Fruit fly (Drosophila melanogaster) whole organism, pupa: ENCODE results near the gene CG7692.

Experiments
- CG10348 ChIP-seq: fragments of 200-800 bp; sonication (Bioruptor generic); IDR thresholded peaks from 2 replicates; pipeline ENCODE4 v1.3.6; 2022; ENCODE audit warnings: missing biosample characterization, missing genetic modification characterization
- CG12605 ChIP-seq: fragments of 200-800 bp; sonication (Bioruptor generic); IDR thresholded peaks from 2 replicates; pipeline ENCODE4 v1.3.6; 2022; ENCODE audit warnings: missing biosample characterization, missing genetic modification characterization
- CG13204 ChIP-seq: fragments of 200-800 bp; sonication (Bioruptor generic); optimal IDR thresholded peaks from 2 replicates; lab custom pipeline; 2018; ENCODE audit warnings: missing biosample characterization, mild to moderate bottlenecking, missing genetic modification characterization, moderate library complexity
- CG15710 ChIP-seq: fragments of 200-800 bp; sonication (Bioruptor generic); optimal IDR thresholded peaks from 2 replicates; lab custom pipeline; 2018; ENCODE audit warnings: missing biosample characterization, mild to moderate bottlenecking, missing genetic modification characterization, moderate library complexity
- CG17806 ChIP-seq: fragments of 200-800 bp; sonication (Bioruptor generic); optimal IDR thresholded peaks from 2 replicates; lab custom pipeline; 2018; ENCODE audit warnings: missing biosample characterization, mild to moderate bottlenecking, missing genetic modification characterization, moderate library complexity
- CG32121 ChIP-seq: fragments of 200-800 bp; sonication (Bioruptor generic); IDR thresholded peaks from 2 replicates; pipeline ENCODE4 v1.3.6; 2022; ENCODE audit warnings: missing biosample characterization, missing genetic modification characterization
- CG34367 ChIP-seq: fragments of 200-800 bp; sonication (Bioruptor generic); optimal IDR thresholded peaks from 2 replicates; lab custom pipeline; 2018; ENCODE audit warnings: missing biosample characterization, mild to moderate bottlenecking, missing genetic modification characterization
- CG9948 ChIP-seq: fragments of 200-800 bp; sonication (Bioruptor generic); optimal IDR thresholded peaks from 2 replicates; lab custom pipeline; 2018; ENCODE audit warnings: missing biosample characterization, mild to moderate bottlenecking, missing genetic modification characterization, moderate library complexity
- EcR ChIP-seq: fragments of 200-800 bp; sonication (Bioruptor generic); optimal IDR thresholded peaks from 3 replicates; lab custom pipeline; 2019; ENCODE audit warnings: missing biosample characterization, missing genetic modification characterization, mild to moderate bottlenecking, moderate library complexity, missing genetic modification reagents
- Pif1B ChIP-seq: fragments of 200-800 bp; sonication (Bioruptor generic); optimal IDR thresholded peaks from 3 replicates; lab custom pipeline; 2016; ENCODE audit warnings: missing biosample characterization, missing genetic modification characterization
- Snoo ChIP-seq: fragments of 200-800 bp; sonication (Bioruptor generic); optimal IDR thresholded peaks from 3 replicates; lab custom pipeline; 2017; ENCODE audit warnings: missing biosample characterization, mild to moderate bottlenecking, missing genetic modification characterization, inconsistent platforms
- fd96Ca ChIP-seq: fragments of 200-800 bp; sonication (Bioruptor generic); IDR thresholded peaks from 3 replicates; pipeline ENCODE4 v1.3.6; 2022; ENCODE audit warnings: missing biosample characterization, missing genetic modification characterization
- gl ChIP-seq: fragments of 200-800 bp; sonication (Bioruptor generic); optimal IDR thresholded peaks from 2 replicates; lab custom pipeline; 2018; ENCODE audit warnings: missing biosample characterization, mild to moderate bottlenecking, missing genetic modification characterization
- rn ChIP-seq: fragments of 200-800 bp; sonication (Bioruptor generic); IDR thresholded peaks from 2 replicates; pipeline ENCODE4 v1.3.6; 2022; ENCODE audit warnings: missing biosample characterization, missing genetic modification characterization

DNA sequence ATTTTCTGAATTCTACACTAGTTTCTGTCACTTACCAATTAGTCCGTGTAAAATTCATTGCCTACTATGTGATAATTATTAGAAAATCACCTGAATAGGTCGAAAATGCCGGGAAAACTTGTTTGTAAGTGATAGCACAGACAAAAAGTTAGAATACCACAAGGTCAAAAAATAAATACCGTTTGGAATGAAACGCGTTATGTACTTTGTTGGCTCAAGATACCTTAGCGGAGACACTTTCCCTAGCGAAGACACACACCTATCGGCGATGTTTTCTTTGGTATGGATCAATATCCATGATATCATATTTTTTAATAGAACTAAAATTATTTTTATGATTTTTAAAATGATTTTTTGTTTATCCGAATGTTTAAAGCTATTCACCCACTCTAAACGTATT lies 12.5 kb upstream of the CG7692 start, which contains the start of gene CG6479:
- TF ChIP-seq CG10348 (GFP tag; lab: Robert Waterston, UW) (no peak), CG34367 (tag; lab: Kevin White, UChicago) (no peak), CG17806 (tag; lab: Kevin White, UChicago) (no peak), Pif1B (GFP tag; lab: Kevin White, UChicago) (no peak), fd96Ca (GFP tag; lab: Robert Waterston, UW) (no peak), Snoo (tag; lab: Kevin White, UChicago) (no peak), CG32121 (GFP tag; lab: Robert Waterston, UW) (no peak), EcR (GFP tag; lab: Kevin White, UChicago) (no peak), CG13204 (GFP tag; lab: Kevin White, UChicago) (no peak), CG12605 (GFP tag; lab: Robert Waterston, UW) (no peak), gl (tag; lab: Kevin White, UChicago) (no peak), rn (GFP tag; lab: Robert Waterston, UW) (no peak), CG15710 (tag; lab: Kevin White, UChicago) (no peak), CG9948 (no peak)
